Worm (Caenorhabditis elegans) whole organism, L1 larva: ENCODE measurements around the gene srh-47.
A peak's percentile ranks its signal among the peaks of the same experiment; 100 is the strongest.

Experiments
- Y116A8C.19 ChIP-seq: sonication (generic microtip); optimal IDR thresholded peaks from 2 replicates; lab custom pipeline; 2016; ENCODE audit warnings: missing compliant biosample characterization, missing genetic modification characterization, borderline replicate concordance
- aha-1 ChIP-seq: fragments of 150-350 bp; optimal IDR thresholded peaks from 2 replicates; lab custom pipeline; 2014; ENCODE audit warnings: missing biosample characterization, missing genetic modification characterization
- alr-1 ChIP-seq: fragments of 200-800 bp; sonication (Bioruptor generic); optimal IDR thresholded peaks from 2 replicates; lab custom pipeline; 2018; ENCODE audit warnings: borderline replicate concordance, mild to moderate bottlenecking, missing genetic modification characterization, missing compliant biosample characterization
- ama-1 ChIP-seq: fragments of 150-350 bp; optimal IDR thresholded peaks from 2 replicates; lab custom pipeline; 2014
- blmp-1 ChIP-seq: fragments of 150-350 bp; optimal IDR thresholded peaks from 2 replicates; lab custom pipeline; 2014; ENCODE audit warnings: missing biosample characterization, missing genetic modification characterization
- ceh-63 ChIP-seq: fragments of 200-800 bp; sonication (Bioruptor generic); optimal IDR thresholded peaks from 2 replicates; lab custom pipeline; 2018; ENCODE audit warnings: mild to moderate bottlenecking, missing genetic modification characterization, missing compliant biosample characterization
- ceh-82 ChIP-seq, 3 experiments: fragments of 150-350 bp in 1 of 3; sonication (generic microtip) in 2 of 3; optimal IDR thresholded peaks; 2 replicates each; lab custom pipeline; 2014 to 2017; ENCODE audit warnings: missing biosample characterization in 3 of 3, missing genetic modification characterization in 3 of 3
- ceh-90 ChIP-seq: sonication (generic microtip); optimal IDR thresholded peaks from 2 replicates; lab custom pipeline; 2016; ENCODE audit warnings: missing genetic modification characterization, missing compliant biosample characterization
- efl-1 ChIP-seq, 4 experiments: fragments of 150-350 bp; optimal IDR thresholded peaks in 3 of 4; peaks in 1 of 4; 1 replicate in 1 of 4; 2 replicates in 3 of 4; lab custom pipeline; 2014; ENCODE audit warnings: missing biosample characterization in 2 of 4, missing genetic modification characterization in 2 of 4, missing genetic modification reagents in 2 of 4
- egl-13 ChIP-seq: sonication (generic microtip); optimal IDR thresholded peaks from 2 replicates; lab custom pipeline; 2016; ENCODE audit warnings: missing genotype, missing genetic modification reagents, missing genetic modification characterization, missing compliant biosample characterization
- elt-2 ChIP-seq: sonication (generic microtip); optimal IDR thresholded peaks from 2 replicates; lab custom pipeline; 2016; ENCODE audit warnings: missing genetic modification characterization, mild to moderate bottlenecking, inconsistent platforms, missing compliant biosample characterization, missing genetic modification reagents
- elt-3 ChIP-seq, 6 experiments: fragments of 150-350 bp in 1 of 6; sonication (generic microtip); optimal IDR thresholded peaks; 2 replicates each; lab custom pipeline; 2017 to 2018; ENCODE audit warnings: missing biosample characterization in 6 of 6, missing genetic modification characterization in 6 of 6, inconsistent platforms in 1 of 6
- hpl-2 ChIP-seq: fragments of 150-350 bp; optimal IDR thresholded peaks from 2 replicates; lab custom pipeline; 2014; ENCODE audit warnings: missing biosample characterization, missing genetic modification reagents, missing genetic modification characterization
- irx-1 ChIP-seq: sonication (generic microtip); optimal IDR thresholded peaks from 2 replicates; lab custom pipeline; 2016; ENCODE audit warnings: missing genetic modification characterization, missing compliant biosample characterization
- isw-1 ChIP-seq: fragments of 200-800 bp; sonication (Bioruptor generic); IDR thresholded peaks from 2 replicates; pipeline ENCODE4 v1.3.6; 2022; ENCODE audit warnings: missing genetic modification characterization, missing compliant biosample characterization
- lin-14 ChIP-seq: fragments of 200-800 bp; sonication (Bioruptor generic); optimal IDR thresholded peaks from 2 replicates; lab custom pipeline; 2018; ENCODE audit warnings: mild to moderate bottlenecking, missing genetic modification characterization, moderate library complexity, missing compliant biosample characterization
- lin-15B ChIP-seq: fragments of 150-350 bp; sonication (generic microtip); optimal IDR thresholded peaks from 3 replicates; lab custom pipeline; 2014; ENCODE audit warnings: missing biosample characterization, missing genetic modification characterization
- lsy-2 ChIP-seq, 2 experiments: fragments of 150-350 bp; optimal IDR thresholded peaks; 2 replicates each; lab custom pipeline; 2014; ENCODE audit warnings: missing biosample characterization in 2 of 2, missing genetic modification characterization in 2 of 2
- mab-9 ChIP-seq: fragments of 200-800 bp; sonication (Bioruptor generic); IDR thresholded peaks from 2 replicates; pipeline ENCODE4 v1.3.6; 2022; ENCODE audit warnings: missing genetic modification reagents, missing genetic modification characterization, missing compliant biosample characterization
- nhr-11 ChIP-seq: fragments of 150-350 bp; optimal IDR thresholded peaks from 2 replicates; lab custom pipeline; 2014; ENCODE audit warnings: missing biosample characterization, missing genetic modification characterization
- nhr-12 ChIP-seq: sonication (generic microtip); optimal IDR thresholded peaks from 2 replicates; lab custom pipeline; 2017; ENCODE audit warnings: missing biosample characterization, missing genetic modification characterization
- nhr-71 ChIP-seq: sonication (generic microtip); optimal IDR thresholded peaks from 2 replicates; lab custom pipeline; 2016; ENCODE audit warnings: mild to moderate bottlenecking, missing genetic modification characterization, moderate library complexity, missing compliant biosample characterization
- nhr-76 ChIP-seq: sonication (generic microtip); optimal IDR thresholded peaks from 2 replicates; lab custom pipeline; 2017; ENCODE audit warnings: missing biosample characterization, missing genetic modification characterization
- nhr-84 ChIP-seq: sonication (generic microtip); optimal IDR thresholded peaks from 2 replicates; lab custom pipeline; 2017; ENCODE audit warnings: missing biosample characterization, missing genetic modification characterization
- nhr-85 ChIP-seq: sonication (generic microtip); peaks from one replicate; lab custom pipeline; 2016; ENCODE audit warnings: missing genetic modification characterization, inconsistent platforms, missing compliant biosample characterization
- nhr-90 ChIP-seq: sonication (generic microtip); optimal IDR thresholded peaks from 2 replicates; lab custom pipeline; 2016; ENCODE audit warnings: mild to moderate bottlenecking, missing genetic modification characterization, missing compliant biosample characterization; ENCODE audit not compliant: poor library complexity
- pag-3 ChIP-seq: sonication (generic microtip); optimal IDR thresholded peaks from 2 replicates; lab custom pipeline; 2017; ENCODE audit warnings: missing genetic modification characterization, mild to moderate bottlenecking, missing compliant biosample characterization, antibody characterized with exemption, borderline replicate concordance; ENCODE audit not compliant: insufficient read depth
- pqm-1 ChIP-seq: sonication (generic microtip); optimal IDR thresholded peaks from 3 replicates; lab custom pipeline; 2017; ENCODE audit warnings: missing biosample characterization, missing genetic modification characterization
- rnt-1 ChIP-seq: sonication (generic microtip); optimal IDR thresholded peaks from 2 replicates; lab custom pipeline; 2016; ENCODE audit warnings: mild to moderate bottlenecking, missing genetic modification characterization, moderate library complexity, missing compliant biosample characterization
- skn-1 ChIP-seq: fragments of 150-350 bp; optimal IDR thresholded peaks from 2 replicates; lab custom pipeline; 2014; ENCODE audit warnings: missing biosample characterization, missing genetic modification characterization
- snpc-4 ChIP-seq: fragments of 150-350 bp; optimal IDR thresholded peaks from 2 replicates; lab custom pipeline; 2014; ENCODE audit warnings: missing biosample characterization, missing genetic modification characterization
- swsn-7 ChIP-seq: sonication (generic microtip); optimal IDR thresholded peaks from 2 replicates; lab custom pipeline; 2016; ENCODE audit warnings: missing genetic modification characterization, missing compliant biosample characterization
- tbx-2 ChIP-seq: sonication (generic microtip); optimal IDR thresholded peaks from 2 replicates; lab custom pipeline; 2016; ENCODE audit warnings: missing genetic modification characterization, missing compliant biosample characterization
- unc-30 ChIP-seq: sonication (generic microtip); optimal IDR thresholded peaks from 2 replicates; lab custom pipeline; 2017; ENCODE audit warnings: missing biosample characterization, missing genetic modification characterization
- unc-62 ChIP-seq: fragments of 150-350 bp; optimal IDR thresholded peaks from 2 replicates; lab custom pipeline; 2014; ENCODE audit warnings: missing biosample characterization, missing genetic modification reagents, missing genetic modification characterization
- unc-86 ChIP-seq: sonication (generic microtip); optimal IDR thresholded peaks from 2 replicates; lab custom pipeline; 2016; ENCODE audit warnings: missing genetic modification characterization, missing compliant biosample characterization
- vab-15 ChIP-seq: sonication (generic microtip); optimal IDR thresholded peaks from 2 replicates; lab custom pipeline; 2017; ENCODE audit warnings: missing genotype, mild to moderate bottlenecking, missing genetic modification characterization, missing compliant biosample characterization
- xbp-1 ChIP-seq: sonication (generic microtip); optimal IDR thresholded peaks from 2 replicates; lab custom pipeline; 2016; ENCODE audit warnings: missing genetic modification characterization, missing compliant biosample characterization
- ztf-11 ChIP-seq, 2 experiments: sonication (generic microtip); optimal IDR thresholded peaks; 2 replicates each; lab custom pipeline; 2016 to 2017; ENCODE audit warnings: missing genetic modification characterization in 2 of 2, missing biosample characterization in 1 of 2, missing compliant biosample characterization in 1 of 2

Gene srh-47

ce11 chrV:11323720-11324119 is 23.3 kb upstream of the srh-47 start, which contains the start of gene str-141:
str-141 (minus strand) TSS chrV:11323820.
- TF ChIP-seq ama-1 (lab: Kevin White, UChicago) (no peak), efl-1 (optimal IDR thresholded peaks at IDR 0.05; lab: Kevin White, UChicago) (no peak), efl-1 (GFP tag; optimal IDR thresholded peaks at IDR 0.05 in 1 of 2; lab: Kevin White, UChicago) (peak in 1 of 2 experiments; percentile 12), blmp-1 (no peak)

ce11 chrV:11321719-11322118 is 21.3 kb upstream of the srh-47 start, which contains the start of gene F47G9.4:
F47G9.4 (minus strand) TSS chrV:11321816.
- no peak for TF ChIP-seq Y116A8C.19 (tag; lab: Kevin White, UChicago)
- peak; percentile 32 for TF ChIP-seq lin-14 (GFP tag; lab: Kevin White, UChicago)
- no peak for TF ChIP-seq elt-2 (tag; lab: Kevin White, UChicago)
- no peak for TF ChIP-seq unc-86 (tag; lab: Kevin White, UChicago)
- no peak for TF ChIP-seq nhr-85 (tag; lab: Kevin White, UChicago)
- peak in 1 of 2 experiments; percentile 15 for TF ChIP-seq lsy-2 (tag; optimal IDR thresholded peaks at IDR 0.05; lab: Kevin White, UChicago)
- TF ChIP-seq pqm-1 = no peak
- TF ChIP-seq rnt-1 (tag; lab: Kevin White, UChicago) = peak; percentile 8
- peak in 1 of 3 experiments; percentile 9 for TF ChIP-seq ceh-82 (tag; optimal IDR thresholded peaks at IDR 0.05; lab: Kevin White, UChicago)

ce11 chrV:11320860-11321259 is 20.4 kb upstream of the srh-47 start:
- TF ChIP-seq nhr-85 (tag; lab: Kevin White, UChicago) (peak; percentile 61), nhr-11 (no peak)

- TF ChIP-seq alr-1 (tag; lab: Kevin White, UChicago) (no peak), ceh-90 (tag; lab: Kevin White, UChicago) (no peak), unc-86 (tag; lab: Kevin White, UChicago) (no peak), nhr-71 (tag; lab: Kevin White, UChicago) (no peak), unc-30 (tag; lab: Kevin White, UChicago) (no peak), unc-62 (GFP tag; lab: Kevin White, UChicago) (no peak), ztf-11 (tag; optimal IDR thresholded peaks at IDR 0.05; lab: Kevin White, UChicago) (no peak), nhr-12 (tag; lab: Kevin White, UChicago) (no peak), snpc-4 (no peak)
Observed at ce11 chrV:11316801-11317200, 16.4 kb upstream of the srh-47 start, which contains the start of gene cutl-18. cutl-18 (minus strand) TSS chrV:11316901.

ce11 chrV:11314025-11314880 is 13.8 kb upstream of the srh-47 start:
- peak; percentile 69 for TF ChIP-seq swsn-7 (tag; lab: Kevin White, UChicago)
- TF ChIP-seq nhr-76 (tag; lab: Kevin White, UChicago) = no peak
- no peak for TF ChIP-seq pag-3 (tag; lab: Kevin White, UChicago)
- TF ChIP-seq blmp-1 = peak; percentile 67
- TF ChIP-seq nhr-90 (tag; lab: Kevin White, UChicago) = peak; percentile 84
- TF ChIP-seq vab-15 = peak; percentile 70
- TF ChIP-seq alr-1 (tag; lab: Kevin White, UChicago) = no peak
- TF ChIP-seq lsy-2 (tag; optimal IDR thresholded peaks at IDR 0.05; lab: Kevin White, UChicago) = peak; percentile 62 to 81
- TF ChIP-seq ama-1 (lab: Kevin White, UChicago) = no peak
- TF ChIP-seq isw-1 (GFP tag; lab: Robert Waterston, UW) = no peak
- no peak for TF ChIP-seq unc-30 (tag; lab: Kevin White, UChicago)
- peak; percentile 5 for TF ChIP-seq hpl-2 (GFP tag; lab: Kevin White, UChicago)
- peak; percentile 50 to 63 for TF ChIP-seq efl-1 (optimal IDR thresholded peaks at IDR 0.05; lab: Kevin White, UChicago)
- peak; percentile 41 to 94 for TF ChIP-seq efl-1 (GFP tag; optimal IDR thresholded peaks at IDR 0.05 in 1 of 2; lab: Kevin White, UChicago)
- TF ChIP-seq lin-15B (tag; lab: Kevin White, UChicago) = no peak
- TF ChIP-seq unc-86 (tag; lab: Kevin White, UChicago) = peak; percentile 31
- TF ChIP-seq nhr-84 (tag; lab: Kevin White, UChicago) = no peak
- peak; percentile 81 for TF ChIP-seq nhr-85 (tag; lab: Kevin White, UChicago)
- no peak for TF ChIP-seq Y116A8C.19 (tag; lab: Kevin White, UChicago)
- no peak for TF ChIP-seq aha-1
- TF ChIP-seq egl-13 (tag; lab: Kevin White, UChicago) = peak; percentile 9
- peak; percentile 66 for TF ChIP-seq xbp-1 (tag; lab: Kevin White, UChicago)
- no peak for TF ChIP-seq ceh-63 (GFP tag; lab: Kevin White, UChicago)
- no peak for TF ChIP-seq mab-9 (GFP tag; lab: Robert Waterston, UW)
- TF ChIP-seq skn-1 (tag; lab: Kevin White, UChicago) = peak; percentile 66
- TF ChIP-seq lin-14 (GFP tag; lab: Kevin White, UChicago) = peak; percentile 68
- peak in 2 of 6 experiments; percentile 77 to 82 for TF ChIP-seq elt-3 (tag; optimal IDR thresholded peaks at IDR 0.05; lab: Kevin White, UChicago)
- no peak for TF ChIP-seq ceh-90 (tag; lab: Kevin White, UChicago)
- TF ChIP-seq tbx-2 (tag; lab: Kevin White, UChicago) = peak; percentile 64
- TF ChIP-seq irx-1 (tag; lab: Kevin White, UChicago) = peak; percentile 57
